Worm (Caenorhabditis elegans) whole organism, L3 larva: ENCODE results near the gene npr-43.

Source experiments
- R02D3.7 ChIP-seq: fragments of 150-350 bp; optimal IDR thresholded peaks from 2 replicates; lab custom pipeline; 2014; ENCODE audit warnings: missing biosample characterization, missing genetic modification characterization
- ZK546.5 ChIP-seq: sonication (generic microtip); optimal IDR thresholded peaks from 2 replicates; lab custom pipeline; 2017; ENCODE audit warnings: missing biosample characterization, missing genetic modification characterization
- ceh-16 ChIP-seq: sonication (generic microtip); optimal IDR thresholded peaks from 2 replicates; lab custom pipeline; 2017; ENCODE audit warnings: missing biosample characterization, missing genetic modification characterization
- fkh-10 ChIP-seq: sonication (generic microtip); optimal IDR thresholded peaks from 2 replicates; lab custom pipeline; 2017; ENCODE audit warnings: missing biosample characterization, missing genetic modification reagents, missing genetic modification characterization
- jun-1 ChIP-seq: fragments of 150-350 bp; optimal IDR thresholded peaks from 2 replicates; lab custom pipeline; 2014; ENCODE audit warnings: missing biosample characterization, missing genetic modification reagents, missing genetic modification characterization
- nfya-1 ChIP-seq: sonication (generic microtip); optimal IDR thresholded peaks from 2 replicates; lab custom pipeline; 2017; ENCODE audit warnings: missing genetic modification characterization, mild to moderate bottlenecking, missing compliant biosample characterization, antibody characterized with exemption, moderate library complexity; ENCODE audit not compliant: insufficient read depth
- nhr-76 ChIP-seq: fragments of 150-350 bp; sonication (generic microtip); optimal IDR thresholded peaks from 5 replicates; lab custom pipeline; 2014; ENCODE audit warnings: missing biosample characterization, missing genetic modification characterization
- pha-4 ChIP-seq: fragments of 150-350 bp; optimal IDR thresholded peaks from 2 replicates; lab custom pipeline; 2014; ENCODE audit warnings: missing biosample characterization, missing genetic modification reagents, missing genetic modification characterization
- ztf-11 ChIP-seq: fragments of 150-350 bp; optimal IDR thresholded peaks from 2 replicates; lab custom pipeline; 2014; ENCODE audit warnings: missing biosample characterization, missing genetic modification characterization

- TF ChIP-seq nhr-76 (tag; lab: Kevin White, UChicago) (no peak), ceh-16 (tag; lab: Kevin White, UChicago) (no peak), R02D3.7 (tag; lab: Kevin White, UChicago) (no peak), pha-4 (tag; lab: Kevin White, UChicago) (no peak), ZK546.5 (tag; lab: Kevin White, UChicago) (no peak), ztf-11 (no peak), fkh-10 (GFP tag; lab: Kevin White, UChicago) (no peak), jun-1 (tag; lab: Kevin White, UChicago) (no peak), nfya-1 (tag; lab: Kevin White, UChicago) (no peak)
Observed at ce11 chrV:14372774-14373173, 6.1 kb downstream of the npr-43 start, which contains the start of gene unc-39.
